Worm (Caenorhabditis elegans) whole organism, mixed stage, embryonic: ENCODE data around the gene hrg-3.

Source experiments
- M03D4.4 ChIP-seq: sonication (generic microtip); optimal IDR thresholded peaks from 2 replicates; lab custom pipeline; 2017; ENCODE audit warnings: mild to moderate bottlenecking, missing genetic modification characterization, missing compliant biosample characterization
- elt-3 ChIP-seq: fragments of 150-350 bp; optimal IDR thresholded peaks from 2 replicates; lab custom pipeline; 2014; ENCODE audit warnings: missing biosample characterization, missing genetic modification characterization
- ham-2 ChIP-seq: fragments of 200-800 bp; sonication (Bioruptor generic); optimal IDR thresholded peaks from 2 replicates; lab custom pipeline; 2018; ENCODE audit warnings: mild to moderate bottlenecking, missing genetic modification characterization, missing compliant biosample characterization
- lin-13 ChIP-seq: fragments of 150-350 bp; optimal IDR thresholded peaks from 2 replicates; lab custom pipeline; 2014; ENCODE audit warnings: missing biosample characterization, missing genetic modification characterization
- lsy-2 ChIP-seq: fragments of 150-350 bp; optimal IDR thresholded peaks from 2 replicates; lab custom pipeline; 2014; ENCODE audit warnings: missing biosample characterization, missing genetic modification characterization
- nhr-12 ChIP-seq: fragments of 150-350 bp; optimal IDR thresholded peaks from 2 replicates; lab custom pipeline; 2014; ENCODE audit warnings: missing biosample characterization, missing genetic modification characterization
- nhr-2 ChIP-seq: fragments of 150-350 bp; optimal IDR thresholded peaks from 2 replicates; lab custom pipeline; 2014; ENCODE audit warnings: missing biosample characterization, missing genetic modification characterization
- nhr-237 ChIP-seq: fragments of 150-350 bp; optimal IDR thresholded peaks from 2 replicates; lab custom pipeline; 2014; ENCODE audit warnings: missing biosample characterization, missing genetic modification characterization
- pha-4 ChIP-seq: fragments of 150-350 bp; optimal IDR thresholded peaks from 2 replicates; lab custom pipeline; 2018; ENCODE audit warnings: missing biosample characterization, missing genetic modification reagents, missing genetic modification characterization
- sem-2 ChIP-seq: fragments of 200-800 bp; sonication (Bioruptor generic); optimal IDR thresholded peaks from 2 replicates; lab custom pipeline; 2018; ENCODE audit warnings: mild to moderate bottlenecking, missing genetic modification characterization, missing compliant biosample characterization
- snpc-4 ChIP-seq: fragments of 150-350 bp; optimal IDR thresholded peaks from 2 replicates; lab custom pipeline; 2014; ENCODE audit warnings: missing biosample characterization, missing genetic modification characterization
- unc-39 ChIP-seq: fragments of 150-350 bp; optimal IDR thresholded peaks from 2 replicates; lab custom pipeline; 2014; ENCODE audit warnings: missing biosample characterization, missing genetic modification characterization
- unc-62 ChIP-seq: fragments of 150-350 bp; optimal IDR thresholded peaks from 2 replicates; lab custom pipeline; 2014; ENCODE audit warnings: missing biosample characterization, missing genetic modification reagents, missing genetic modification characterization
- ztf-11 ChIP-seq: fragments of 150-350 bp; optimal IDR thresholded peaks from 2 replicates; lab custom pipeline; 2014; ENCODE audit warnings: missing biosample characterization, missing genetic modification characterization

DNA sequence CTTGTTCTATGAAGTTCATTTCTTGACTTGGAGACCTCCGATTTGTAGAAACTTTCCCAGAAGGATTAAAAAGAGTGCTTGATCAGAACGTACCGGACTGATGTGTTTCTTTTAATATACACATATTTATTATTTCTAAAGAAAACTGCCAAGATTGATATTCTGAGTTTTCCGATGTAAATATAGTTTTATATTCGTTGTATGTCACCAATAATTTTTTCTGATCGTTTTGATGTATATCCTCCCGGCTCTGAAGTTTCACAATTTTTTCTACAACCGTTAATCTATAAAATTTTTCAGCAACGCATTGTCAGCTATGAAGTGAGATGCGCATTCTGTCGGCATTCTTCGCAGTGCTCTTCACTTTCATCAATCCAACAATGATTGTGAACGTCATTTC is 40.3 kb downstream of the hrg-3 start, which contains the start of gene F46B6.9:
- TF ChIP-seq unc-62 (GFP tag; lab: Kevin White, UChicago) (no peak), snpc-4 (tag; lab: Kevin White, UChicago) (no peak), lsy-2 (tag; lab: Kevin White, UChicago) (no peak), pha-4 (tag; lab: Kevin White, UChicago) (no peak), ztf-11 (tag; lab: Kevin White, UChicago) (no peak), nhr-237 (tag; lab: Kevin White, UChicago) (no peak), lin-13 (tag; lab: Kevin White, UChicago) (no peak), M03D4.4 (tag; lab: Kevin White, UChicago) (no peak), sem-2 (GFP tag; lab: Kevin White, UChicago) (no peak), nhr-2 (no peak), unc-39 (tag; lab: Kevin White, UChicago) (no peak), ham-2 (GFP tag; lab: Kevin White, UChicago) (no peak), nhr-12 (tag; lab: Kevin White, UChicago) (no peak), elt-3 (tag; lab: Kevin White, UChicago) (no peak)
